Fruit fly (Drosophila melanogaster) whole organism, embryonic: ENCODE results near the gene CG7309.

ENCODE experiments used
- Atf3 ChIP-seq: fragments of 200-800 bp; sonication (Bioruptor generic); optimal IDR thresholded peaks from 3 replicates; lab custom pipeline; 2016; ENCODE audit warnings: missing biosample characterization, missing genetic modification characterization
- CG11398 ChIP-seq: fragments of 200-800 bp; sonication (Bioruptor generic); optimal IDR thresholded peaks from 2 replicates; lab custom pipeline; 2016; ENCODE audit warnings: missing biosample characterization, missing genetic modification characterization
- CG12155 ChIP-seq: fragments of 200-800 bp; sonication (Bioruptor generic); optimal IDR thresholded peaks from 3 replicates; lab custom pipeline; 2016; ENCODE audit warnings: missing biosample characterization, missing genetic modification characterization
- CG12769 ChIP-seq: fragments of 200-800 bp; sonication (Bioruptor generic); optimal IDR thresholded peaks from 2 replicates; lab custom pipeline; 2019; ENCODE audit warnings: missing biosample characterization, mild to moderate bottlenecking, missing genetic modification characterization, moderate library complexity
- CG13296 ChIP-seq: fragments of 200-800 bp; sonication (Bioruptor generic); optimal IDR thresholded peaks from 3 replicates; lab custom pipeline; 2018; ENCODE audit warnings: missing biosample characterization, mild to moderate bottlenecking, missing genetic modification characterization
- CG13624 ChIP-seq: fragments of 200-800 bp; sonication (Bioruptor generic); optimal IDR thresholded peaks from 2 replicates; lab custom pipeline; 2016; ENCODE audit warnings: missing biosample characterization, missing genetic modification characterization
- CG14050 ChIP-seq: fragments of 200-800 bp; sonication (Bioruptor generic); IDR thresholded peaks from 3 replicates; pipeline ENCODE4 v1.3.6; 2022; ENCODE audit warnings: missing biosample characterization, missing genetic modification characterization
- CG15073 ChIP-seq: fragments of 200-800 bp; sonication (Bioruptor generic); optimal IDR thresholded peaks from 2 replicates; lab custom pipeline; 2016; ENCODE audit warnings: missing biosample characterization, missing genetic modification characterization
- CG1529 ChIP-seq: fragments of 200-800 bp; sonication (Bioruptor generic); optimal IDR thresholded peaks from 3 replicates; lab custom pipeline; 2018; ENCODE audit warnings: missing biosample characterization, missing genetic modification characterization
- CG16815 ChIP-seq: fragments of 200-800 bp; sonication (Bioruptor generic); optimal IDR thresholded peaks from 3 replicates; lab custom pipeline; 2017; ENCODE audit warnings: missing biosample characterization, mild to moderate bottlenecking, missing genetic modification characterization
- CG17912 ChIP-seq: fragments of 200-800 bp; sonication (Bioruptor generic); optimal IDR thresholded peaks from 2 replicates; lab custom pipeline; 2018; ENCODE audit warnings: missing biosample characterization, mild to moderate bottlenecking, missing genetic modification characterization
- CG31365 ChIP-seq: fragments of 200-800 bp; sonication (Bioruptor generic); optimal IDR thresholded peaks from 2 replicates; lab custom pipeline; 2018; ENCODE audit warnings: missing biosample characterization, mild to moderate bottlenecking, missing genetic modification characterization
- CG32772 ChIP-seq: fragments of 200-800 bp; sonication (Bioruptor generic); IDR thresholded peaks from 2 replicates; pipeline ENCODE4 v1.3.6; 2022; ENCODE audit warnings: missing biosample characterization, missing genetic modification characterization
- CG4328 ChIP-seq: fragments of 200-800 bp; sonication (Bioruptor generic); optimal IDR thresholded peaks from 3 replicates; lab custom pipeline; 2017; ENCODE audit warnings: missing biosample characterization, missing genetic modification reagents, missing genetic modification characterization
- CG4617 ChIP-seq: fragments of 200-800 bp; sonication (Bioruptor generic); optimal IDR thresholded peaks from 3 replicates; lab custom pipeline; 2016; ENCODE audit warnings: missing biosample characterization, missing genetic modification characterization, borderline replicate concordance
- CG5180 ChIP-seq: fragments of 200-800 bp; sonication (Bioruptor generic); optimal IDR thresholded peaks from 3 replicates; lab custom pipeline; 2017; ENCODE audit warnings: missing biosample characterization, missing genetic modification characterization, mild to moderate bottlenecking, moderate library complexity, missing genetic modification reagents
- CG7786 ChIP-seq: fragments of 200-800 bp; sonication (Bioruptor generic); optimal IDR thresholded peaks from 2 replicates; lab custom pipeline; 2016; ENCODE audit warnings: missing biosample characterization, missing genetic modification characterization
- CG9215 ChIP-seq: fragments of 200-800 bp; sonication (Bioruptor generic); IDR thresholded peaks from 2 replicates; pipeline ENCODE4 v1.3.6; 2022; ENCODE audit warnings: missing biosample characterization, missing genetic modification characterization
- CTCF ChIP-seq: fragments of 200-800 bp; sonication (Bioruptor generic); optimal IDR thresholded peaks from 2 replicates; lab custom pipeline; 2017; ENCODE audit warnings: missing biosample characterization, mild to moderate bottlenecking, missing genetic modification characterization, moderate library complexity
- D ChIP-seq, 2 experiments: fragments of 200-800 bp in 1 of 2; fragments of >200 bp in 1 of 2; sonication (Bioruptor generic) in 1 of 2; optimal IDR thresholded peaks; 2 replicates in 1 of 2; 3 replicates in 1 of 2; lab custom pipeline; 2017; ENCODE audit warnings: mild to moderate bottlenecking in 1 of 2, missing biosample characterization in 1 of 2, missing genetic modification characterization in 1 of 2, missing genetic modification reagents in 1 of 2
- Doc2 ChIP-seq: fragments of 200-800 bp; sonication (Bioruptor generic); IDR thresholded peaks from 2 replicates; pipeline ENCODE4 v1.3.6; 2022; ENCODE audit warnings: missing biosample characterization, missing genetic modification characterization
- Dp ChIP-seq: fragments of 200-800 bp; sonication (Bioruptor generic); optimal IDR thresholded peaks from 2 replicates; lab custom pipeline; 2018; ENCODE audit warnings: missing biosample characterization, mild to moderate bottlenecking, missing genetic modification characterization, moderate library complexity
- Dref ChIP-seq: fragments of 200-800 bp; sonication (Bioruptor generic); IDR thresholded peaks from 2 replicates; pipeline ENCODE4 v1.3.6; 2022; ENCODE audit warnings: missing biosample characterization, missing genetic modification characterization
- Elba2 ChIP-seq: fragments of 200-800 bp; sonication (Bioruptor generic); optimal IDR thresholded peaks from 3 replicates; lab custom pipeline; 2016; ENCODE audit warnings: missing biosample characterization, missing genetic modification characterization
- Fer3 ChIP-seq: fragments of 200-800 bp; sonication (Bioruptor generic); optimal IDR thresholded peaks from 2 replicates; lab custom pipeline; 2018; ENCODE audit warnings: missing biosample characterization, mild to moderate bottlenecking, missing genetic modification characterization, moderate library complexity
- Gug ChIP-seq: fragments of 200-800 bp; sonication (Bioruptor generic); IDR thresholded peaks from 4 replicates; pipeline ENCODE4 v1.3.6; 2022; ENCODE audit warnings: missing biosample characterization, missing genetic modification characterization
- HLH54F ChIP-seq: fragments of 200-800 bp; sonication (Bioruptor generic); optimal IDR thresholded peaks from 3 replicates; lab custom pipeline; 2016; ENCODE audit warnings: missing biosample characterization, missing genetic modification characterization
- Hmx ChIP-seq: fragments of 200-800 bp; sonication (Bioruptor generic); optimal IDR thresholded peaks from 2 replicates; lab custom pipeline; 2016; ENCODE audit warnings: missing biosample characterization, missing genetic modification characterization
- Kr ChIP-seq: fragments of 200-800 bp; sonication (Bioruptor generic); optimal IDR thresholded peaks from 2 replicates; lab custom pipeline; 2017; ENCODE audit warnings: missing biosample characterization, mild to moderate bottlenecking, missing genetic modification characterization
- Lpt ChIP-seq: fragments of >200 bp; optimal IDR thresholded peaks from 2 replicates; lab custom pipeline; 2018; ENCODE audit warnings: missing biosample characterization, missing genetic modification characterization
- MBD-R2 ChIP-seq: fragments of 200-800 bp; sonication (Bioruptor generic); IDR thresholded peaks from 2 replicates; pipeline ENCODE4 v1.3.6; 2022; ENCODE audit warnings: missing biosample characterization, missing genetic modification characterization
- Poxn ChIP-seq: fragments of 200-800 bp; sonication (Bioruptor generic); IDR thresholded peaks from 2 replicates; pipeline ENCODE4 v1.3.6; 2022; ENCODE audit warnings: missing biosample characterization, missing genetic modification characterization
- Sox102F ChIP-seq: fragments of 200-800 bp; sonication (Bioruptor generic); optimal IDR thresholded peaks from 2 replicates; lab custom pipeline; 2018; ENCODE audit warnings: missing biosample characterization, mild to moderate bottlenecking, missing genetic modification characterization, moderate library complexity
- ase ChIP-seq: fragments of 200-800 bp; sonication (Bioruptor generic); IDR thresholded peaks from 3 replicates; pipeline ENCODE4 v1.3.6; 2022; ENCODE audit warnings: missing biosample characterization, missing genetic modification characterization
- az2 ChIP-seq: fragments of 200-800 bp; sonication (Bioruptor generic); optimal IDR thresholded peaks from 3 replicates; lab custom pipeline; 2016; ENCODE audit warnings: missing biosample characterization, missing genetic modification characterization
- cad ChIP-seq: fragments of >200 bp; optimal IDR thresholded peaks from 2 replicates; lab custom pipeline; 2017; ENCODE audit warnings: missing biosample characterization, missing genetic modification characterization
- cas ChIP-seq: fragments of 200-800 bp; sonication (Bioruptor generic); IDR thresholded peaks from 2 replicates; pipeline ENCODE4 v1.3.6; 2022; ENCODE audit warnings: missing biosample characterization, missing genetic modification characterization
- da ChIP-seq: fragments of 200-800 bp; sonication (Bioruptor generic); optimal IDR thresholded peaks from 2 replicates; lab custom pipeline; 2016; ENCODE audit warnings: missing biosample characterization, missing genetic modification characterization
- esg ChIP-seq: fragments of 200-800 bp; sonication (Bioruptor generic); conservative IDR thresholded peaks from 2 replicates; pipeline ENCODE4 v1.3.6; 2022; ENCODE audit warnings: missing biosample characterization, missing genetic modification characterization
- eve ChIP-seq, 2 experiments: fragments of >200 bp; optimal IDR thresholded peaks; 2 replicates each; lab custom pipeline; 2017; ENCODE audit warnings: missing biosample characterization in 2 of 2, missing genetic modification characterization in 2 of 2
- ewg ChIP-seq: fragments of 200-800 bp; sonication (Bioruptor generic); optimal IDR thresholded peaks from 3 replicates; lab custom pipeline; 2017; ENCODE audit warnings: mild to moderate bottlenecking, missing biosample characterization, missing genetic modification reagents, missing genetic modification characterization
- lola ChIP-seq, 3 experiments: fragments of >200 bp in 2 of 3; fragments of 200-800 bp in 1 of 3; sonication (Bioruptor generic) in 1 of 3; optimal IDR thresholded peaks; 2 replicates each; lab custom pipeline; 2017 to 2019; ENCODE audit warnings: missing biosample characterization in 3 of 3, missing genetic modification characterization in 3 of 3, mild to moderate bottlenecking in 1 of 3, moderate library complexity in 1 of 3
- mam ChIP-seq: fragments of 200-800 bp; sonication (Bioruptor generic); optimal IDR thresholded peaks from 3 replicates; lab custom pipeline; 2016; ENCODE audit warnings: missing biosample characterization, missing genetic modification characterization
- otp ChIP-seq: fragments of 200-800 bp; sonication (Bioruptor generic); IDR thresholded peaks from 3 replicates; pipeline ENCODE4, ENCODE4 v1.3.6; 2022; ENCODE audit warnings: missing biosample characterization, missing genetic modification characterization
- p53 ChIP-seq: fragments of 200-800 bp; sonication (Bioruptor generic); optimal IDR thresholded peaks from 2 replicates; lab custom pipeline; 2016; ENCODE audit warnings: missing biosample characterization, missing genetic modification characterization
- repo ChIP-seq: fragments of 200-800 bp; sonication (Bioruptor generic); optimal IDR thresholded peaks from 2 replicates; lab custom pipeline; 2016; ENCODE audit warnings: missing biosample characterization, missing genetic modification characterization
- sna ChIP-seq: fragments of 200-800 bp; sonication (Bioruptor generic); IDR thresholded peaks from 2 replicates; pipeline ENCODE4 v1.3.6; 2022; ENCODE audit warnings: missing biosample characterization, missing genetic modification characterization; ENCODE audit not compliant: partially characterized antibody
- tgo ChIP-seq: fragments of 200-800 bp; sonication (Bioruptor generic); IDR thresholded peaks from 3 replicates; pipeline ENCODE4 v1.3.6; 2022; ENCODE audit warnings: missing biosample characterization, missing genetic modification characterization
- trh ChIP-seq: fragments of 200-800 bp; sonication (Bioruptor generic); optimal IDR thresholded peaks from 2 replicates; lab custom pipeline; 2016; ENCODE audit warnings: missing biosample characterization, missing genetic modification characterization
- wek ChIP-seq: fragments of 200-800 bp; sonication (Bioruptor generic); optimal IDR thresholded peaks from 3 replicates; lab custom pipeline; 2018; ENCODE audit warnings: missing biosample characterization, mild to moderate bottlenecking, missing genetic modification characterization, moderate library complexity
- zen2 ChIP-seq: fragments of 200-800 bp; sonication (Bioruptor generic); IDR thresholded peaks from 3 replicates; pipeline ENCODE4 v1.3.6; 2022; ENCODE audit warnings: missing biosample characterization, missing genetic modification characterization; ENCODE audit not compliant: partially characterized antibody

Gene CG7309

DNA sequence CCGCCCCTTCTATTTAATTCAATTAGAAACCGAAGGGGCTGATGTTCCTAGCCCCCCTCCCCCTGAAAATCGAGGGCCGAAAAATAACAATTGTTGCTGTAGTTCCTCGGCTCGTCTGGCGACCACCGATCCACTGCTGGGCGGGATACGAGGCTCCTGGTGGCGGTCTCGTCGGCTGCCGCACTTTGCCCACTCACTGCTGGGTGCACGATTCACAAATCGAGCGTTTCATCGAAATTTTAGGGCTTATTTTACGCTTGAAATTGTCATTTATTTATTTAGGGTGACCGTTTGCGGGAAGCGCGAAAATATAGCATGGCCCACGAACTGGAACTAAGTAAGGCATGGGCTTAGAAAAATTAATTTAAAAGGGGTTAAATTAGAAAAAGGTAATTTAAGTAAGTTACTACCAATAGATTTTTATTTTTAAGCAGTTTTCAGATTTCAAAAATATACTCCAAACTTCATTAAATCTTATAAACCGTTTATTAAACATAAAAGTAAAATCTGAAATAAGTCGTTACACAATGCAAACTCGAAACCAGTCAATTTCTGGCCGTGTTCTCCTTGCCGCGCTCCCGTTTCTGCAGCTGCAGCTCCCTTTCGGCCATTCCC is 52.3 kb downstream of the CG7309 start, which contains the start of gene Dnz1 (continued):
- TF ChIP-seq Atf3 (GFP tag; lab: Kevin White, UChicago), result no peak
- no peak for TF ChIP-seq cad (GFP tag; lab: Kevin White, UChicago)
- TF ChIP-seq MBD-R2 (GFP tag; lab: Robert Waterston, UW), result peak; percentile 67
- no peak for TF ChIP-seq CG12769 (tag; lab: Kevin White, UChicago)
- no peak for TF ChIP-seq CG1529
- TF ChIP-seq trh (GFP tag; lab: Kevin White, UChicago), result no peak
- TF ChIP-seq Poxn (GFP tag; lab: Robert Waterston, UW), result no peak
- TF ChIP-seq CG16815 (GFP tag; lab: Kevin White, UChicago), result no peak
- no peak for TF ChIP-seq Doc2 (GFP tag; lab: Robert Waterston, UW)
- TF ChIP-seq Lpt, result no peak
- peak; percentile 33; the same call in 1 of the 2 replicates for TF ChIP-seq esg
- no peak for TF ChIP-seq Kr (GFP tag; lab: Kevin White, UChicago)
- TF ChIP-seq eve (GFP tag; optimal IDR thresholded peaks at IDR 0.05; lab: Kevin White, UChicago), result no peak
- TF ChIP-seq CG5180 (GFP tag; lab: Kevin White, UChicago), result peak; percentile 14
- peak; percentile 16 for TF ChIP-seq CG4328 (GFP tag; lab: Kevin White, UChicago)
- 0 out of 2 replicates have a peak, but pooled peaks have one; percentile 5 for TF ChIP-seq cas
- TF ChIP-seq CG14050 (GFP tag; lab: Robert Waterston, UW), result peak; percentile 66
- TF ChIP-seq mam (GFP tag; lab: Kevin White, UChicago), result peak; percentile 16
- no peak for TF ChIP-seq CG31365 (tag; lab: Kevin White, UChicago)
- no peak for TF ChIP-seq Dref (GFP tag; lab: Robert Waterston, UW)
- peak; percentile 48 for TF ChIP-seq Fer3 (tag; lab: Kevin White, UChicago)
- TF ChIP-seq CG7786 (GFP tag; lab: Kevin White, UChicago), result no peak
- no peak for TF ChIP-seq wek (GFP tag; lab: Kevin White, UChicago)
- no peak for TF ChIP-seq CG15073
- TF ChIP-seq ewg (GFP tag; lab: Kevin White, UChicago), result no peak
- peak; percentile 39 for TF ChIP-seq CG4617 (GFP tag; lab: Kevin White, UChicago)
- peak; percentile 58 for TF ChIP-seq az2
- no peak for TF ChIP-seq CTCF
- no peak for TF ChIP-seq D (optimal IDR thresholded peaks at IDR 0.05; lab: Kevin White, UChicago)
- no peak for TF ChIP-seq D (GFP tag; optimal IDR thresholded peaks at IDR 0.05; lab: Kevin White, UChicago)
- TF ChIP-seq Elba2 (GFP tag; lab: Kevin White, UChicago), result no peak
- no peak for TF ChIP-seq Hmx (GFP tag; lab: Kevin White, UChicago)
- TF ChIP-seq sna, result no peak
- no peak for TF ChIP-seq p53 (GFP tag; lab: Kevin White, UChicago)
- no peak for TF ChIP-seq ase (GFP tag; lab: Robert Waterston, UW)
- TF ChIP-seq tgo (GFP tag; lab: Robert Waterston, UW), result peak; percentile 62; the same call in 2 of the 3 replicates
- TF ChIP-seq CG13624 (GFP tag; lab: Kevin White, UChicago), result no peak
- TF ChIP-seq Sox102F, result peak; percentile 48
- TF ChIP-seq CG9215, result peak; percentile 36; the same call in 1 of the 2 replicates
- TF ChIP-seq zen2 (GFP tag; lab: Robert Waterston, UW), result no peak
- peak; percentile 56 for TF ChIP-seq CG12155
- TF ChIP-seq HLH54F (GFP tag; lab: Kevin White, UChicago), result peak; percentile 38
- no peak for TF ChIP-seq CG11398
- peak; percentile 57 for TF ChIP-seq CG32772 (GFP tag; lab: Robert Waterston, UW)
- no peak for TF ChIP-seq repo (GFP tag; lab: Kevin White, UChicago)
- no peak for TF ChIP-seq da (GFP tag; lab: Kevin White, UChicago)
- TF ChIP-seq CG13296 (GFP tag; lab: Kevin White, UChicago), result peak; percentile 48
- TF ChIP-seq Dp, result peak; percentile 1
- TF ChIP-seq lola (GFP tag; optimal IDR thresholded peaks at IDR 0.05; lab: Kevin White, UChicago), result no peak
- TF ChIP-seq CG17912, result no peak
- peak; percentile 59; the same call in 1 of the 3 replicates for TF ChIP-seq otp (GFP tag; lab: Robert Waterston, UW)
- TF ChIP-seq Gug, result peak; percentile 50; the same call in 2 of the 4 replicates
